Fruit fly (Drosophila melanogaster) whole organism, wandering third instar larva: ENCODE results near the gene CG45105.

ENCODE experiments used
- Abd-B ChIP-seq: fragments of >200 bp; optimal IDR thresholded peaks from 2 replicates; lab custom pipeline; 2017; ENCODE audit warnings: missing biosample characterization, missing genetic modification characterization
- Dif ChIP-seq: fragments of 200-275, 200-300 bp; sonication (Bioruptor generic); optimal IDR thresholded peaks from 2 replicates; lab custom pipeline; 2018; ENCODE audit warnings: missing biosample characterization, missing genetic modification characterization; ENCODE audit not compliant: partially characterized antibody
- HLH106 ChIP-seq: fragments of 200-800 bp; optimal IDR thresholded peaks from 3 replicates; lab custom pipeline; 2019; ENCODE audit warnings: missing biosample characterization, mild to moderate bottlenecking, missing genetic modification characterization, moderate library complexity
- Myc ChIP-seq: fragments of >200 bp; optimal IDR thresholded peaks from 2 replicates; lab custom pipeline; 2017
- dl ChIP-seq, 2 experiments: fragments of 175-275, 200-275 bp in 1 of 2; fragments of 200-275 bp in 1 of 2; sonication (Bioruptor generic); optimal IDR thresholded peaks; lab custom pipeline; 2018; ENCODE audit warnings: mild to moderate bottlenecking in 2 of 2, missing biosample characterization in 2 of 2, missing genetic modification characterization in 2 of 2, moderate library complexity in 2 of 2; ENCODE audit not compliant: partially characterized antibody in 2 of 2, insufficient read depth in 1 of 2
- dsf ChIP-seq: sonication (Bioruptor generic); optimal IDR thresholded peaks from 2 replicates; lab custom pipeline; 2016; ENCODE audit warnings: missing biosample characterization, missing genetic modification characterization, borderline replicate concordance
- h ChIP-seq: fragments of 200-800 bp; sonication (Bioruptor generic); optimal IDR thresholded peaks from 3 replicates; lab custom pipeline; 2016; ENCODE audit warnings: missing biosample characterization, mild to moderate bottlenecking, missing genetic modification characterization
- psq ChIP-seq: fragments of 200-800 bp; sonication (Bioruptor generic); optimal IDR thresholded peaks from 3 replicates; lab custom pipeline; 2017; ENCODE audit warnings: missing biosample characterization, mild to moderate bottlenecking, missing genetic modification characterization, moderate library complexity

dm6 chr3R:15891188-15891820 lies 26.5 kb downstream of the CG45105 start:
- no peak for TF ChIP-seq h (GFP tag; lab: Kevin White, UChicago)
- TF ChIP-seq psq (GFP tag; lab: Kevin White, UChicago): no peak
- no peak for TF ChIP-seq dl (GFP tag; optimal IDR thresholded peaks at IDR 0.05; lab: Kevin White, UChicago; ENCODE audit: insufficient read depth in 1 of 2, partially characterized antibody in 2 of 2)
- TF ChIP-seq HLH106 (tag; lab: Kevin White, UChicago): no peak
- no peak for TF ChIP-seq dsf (GFP tag; lab: Kevin White, UChicago)
- TF ChIP-seq Abd-B (GFP tag; lab: Kevin White, UChicago): no peak
- TF ChIP-seq Myc (lab: Kevin White, UChicago): no peak
- no peak for TF ChIP-seq Dif (GFP tag; lab: Kevin White, UChicago)
